Worm (Caenorhabditis elegans) whole organism, late embryonic: ENCODE measurements around the gene mrpl-21.

ENCODE experiments used
- C08G9.2 ChIP-seq: sonication (generic microtip); optimal IDR thresholded peaks from 2 replicates; lab custom pipeline; 2016; ENCODE audit warnings: mild to moderate bottlenecking, missing genetic modification characterization, moderate library complexity, missing compliant biosample characterization
- F13H6.1 ChIP-seq: sonication (generic microtip); optimal IDR thresholded peaks from 2 replicates; lab custom pipeline; 2016; ENCODE audit warnings: missing genetic modification characterization, missing compliant biosample characterization
- T23F11.4 ChIP-seq: fragments of 200-800 bp; sonication (Bioruptor generic); optimal IDR thresholded peaks from 2 replicates; lab custom pipeline; 2018; ENCODE audit warnings: mild to moderate bottlenecking, missing genetic modification characterization, missing compliant biosample characterization
- Y22D7AL.16 ChIP-seq: sonication (generic microtip); optimal IDR thresholded peaks from 2 replicates; lab custom pipeline; 2016; ENCODE audit warnings: missing genetic modification characterization, missing compliant biosample characterization
- ama-1 ChIP-seq: fragments of 150-350 bp; optimal IDR thresholded peaks from 2 replicates; lab custom pipeline; 2014
- ceh-14 ChIP-seq: sonication (generic microtip); optimal IDR thresholded peaks from 2 replicates; lab custom pipeline; 2016; ENCODE audit warnings: missing genotype, missing genetic modification characterization, missing compliant biosample characterization
- ceh-18 ChIP-seq: sonication (generic microtip); optimal IDR thresholded peaks from 2 replicates; lab custom pipeline; 2016; ENCODE audit warnings: missing genetic modification characterization, missing compliant biosample characterization
- ceh-2 ChIP-seq: sonication (generic microtip); optimal IDR thresholded peaks from 2 replicates; lab custom pipeline; 2016; ENCODE audit warnings: missing genotype, missing genetic modification characterization, missing compliant biosample characterization
- ceh-30 ChIP-seq: fragments of 150-350 bp; optimal IDR thresholded peaks from 2 replicates; lab custom pipeline; 2014; ENCODE audit warnings: missing biosample characterization, missing genetic modification characterization
- ceh-34 ChIP-seq: sonication (generic microtip); optimal IDR thresholded peaks from 2 replicates; lab custom pipeline; 2016; ENCODE audit warnings: mild to moderate bottlenecking, missing genetic modification characterization, missing compliant biosample characterization
- ceh-48 ChIP-seq: sonication (generic microtip); optimal IDR thresholded peaks from 2 replicates; lab custom pipeline; 2016; ENCODE audit warnings: missing genetic modification characterization, inconsistent platforms, missing compliant biosample characterization
- ceh-9 ChIP-seq: sonication (generic microtip); optimal IDR thresholded peaks from 2 replicates; lab custom pipeline; 2016; ENCODE audit warnings: mild to moderate bottlenecking, missing genetic modification characterization, inconsistent platforms, missing compliant biosample characterization
- che-1 ChIP-seq: sonication (generic microtip); optimal IDR thresholded peaks from 2 replicates; lab custom pipeline; 2016; ENCODE audit warnings: mild to moderate bottlenecking, missing genetic modification characterization, missing compliant biosample characterization
- dmd-4 ChIP-seq: sonication (generic microtip); optimal IDR thresholded peaks from 2 replicates; lab custom pipeline; 2016; ENCODE audit warnings: borderline replicate concordance, missing genetic modification characterization, missing compliant biosample characterization
- elt-2 ChIP-seq: sonication (generic microtip); optimal IDR thresholded peaks from 2 replicates; lab custom pipeline; 2016; ENCODE audit warnings: missing genetic modification reagents, missing genetic modification characterization, missing compliant biosample characterization
- elt-4 ChIP-seq: sonication (generic microtip); optimal IDR thresholded peaks from 2 replicates; lab custom pipeline; 2016; ENCODE audit warnings: missing genetic modification characterization, missing compliant biosample characterization
- eyg-1 ChIP-seq: sonication (generic microtip); optimal IDR thresholded peaks from 2 replicates; lab custom pipeline; 2016; ENCODE audit warnings: missing genotype, missing genetic modification characterization, missing compliant biosample characterization
- gmeb-2 ChIP-seq: sonication (generic microtip); optimal IDR thresholded peaks from 2 replicates; lab custom pipeline; 2016; ENCODE audit warnings: missing genetic modification characterization, inconsistent platforms, missing compliant biosample characterization
- hlh-15 ChIP-seq: sonication (generic microtip); optimal IDR thresholded peaks from 2 replicates; lab custom pipeline; 2016; ENCODE audit warnings: missing genetic modification characterization, missing compliant biosample characterization
- hlh-6 ChIP-seq: sonication (generic microtip); optimal IDR thresholded peaks from 2 replicates; lab custom pipeline; 2016; ENCODE audit warnings: missing genotype, missing genetic modification characterization, missing compliant biosample characterization
- hlh-8 ChIP-seq: sonication (generic microtip); optimal IDR thresholded peaks from 2 replicates; lab custom pipeline; 2016; ENCODE audit warnings: missing genotype, missing genetic modification characterization, missing compliant biosample characterization
- nfya-1 ChIP-seq: sonication (generic microtip); optimal IDR thresholded peaks from 2 replicates; lab custom pipeline; 2017; ENCODE audit warnings: missing genetic modification characterization, mild to moderate bottlenecking, missing compliant biosample characterization, antibody characterized with exemption, moderate library complexity
- nhr-11 ChIP-seq: fragments of 150-350 bp; optimal IDR thresholded peaks from 2 replicates; lab custom pipeline; 2014; ENCODE audit warnings: missing biosample characterization, missing genetic modification characterization
- nhr-232 ChIP-seq: sonication (generic microtip); optimal IDR thresholded peaks from 2 replicates; lab custom pipeline; 2016; ENCODE audit warnings: missing genetic modification characterization, missing compliant biosample characterization
- odd-2 ChIP-seq: sonication (generic microtip); optimal IDR thresholded peaks from 2 replicates; lab custom pipeline; 2017; ENCODE audit warnings: antibody characterized with exemption, mild to moderate bottlenecking, missing genetic modification characterization, missing compliant biosample characterization
- pat-9 ChIP-seq: fragments of 200-800 bp; sonication (Bioruptor generic); optimal IDR thresholded peaks from 2 replicates; lab custom pipeline; 2018; ENCODE audit warnings: mild to moderate bottlenecking, missing genetic modification characterization, moderate library complexity, missing compliant biosample characterization
- pha-4 ChIP-seq: fragments of 150-350 bp; optimal IDR thresholded peaks from 2 replicates; lab custom pipeline; 2018; ENCODE audit warnings: missing biosample characterization, missing genetic modification reagents, missing genetic modification characterization
- pros-1 ChIP-seq: fragments of 150-350 bp; optimal IDR thresholded peaks from 2 replicates; lab custom pipeline; 2014; ENCODE audit warnings: missing biosample characterization, missing genetic modification reagents, missing genetic modification characterization
- sox-2 ChIP-seq: fragments of 200-800 bp; sonication (Bioruptor generic); IDR thresholded peaks from 2 replicates; pipeline ENCODE4 v1.3.6; 2022; ENCODE audit warnings: missing genetic modification reagents, missing genetic modification characterization, missing compliant biosample characterization
- syd-9 ChIP-seq: sonication (generic microtip); optimal IDR thresholded peaks from 2 replicates; lab custom pipeline; 2016; ENCODE audit warnings: mild to moderate bottlenecking, missing genetic modification characterization, moderate library complexity, missing compliant biosample characterization
- unc-3 ChIP-seq, 2 experiments: fragments of 200-800 bp in 1 of 2; sonication (Bioruptor generic) in 1 of 2; sonication (generic microtip) in 1 of 2; conservative IDR thresholded peaks in 1 of 2; optimal IDR thresholded peaks in 1 of 2; 2 replicates each; pipeline versions ENCODE4 v1.3.6 to Lab custom; 2016 to 2022; ENCODE audit warnings: missing compliant biosample characterization in 2 of 2, missing genetic modification characterization in 2 of 2, missing genetic modification reagents in 1 of 2
- unc-42 ChIP-seq: sonication (generic microtip); optimal IDR thresholded peaks from 2 replicates; lab custom pipeline; 2016; ENCODE audit warnings: missing genotype, missing genetic modification characterization, missing compliant biosample characterization
- unc-86 ChIP-seq: sonication (generic microtip); optimal IDR thresholded peaks from 2 replicates; lab custom pipeline; 2016; ENCODE audit warnings: missing genetic modification characterization, missing compliant biosample characterization

mrpl-21 gene

ce11 chrIII:4280215-4281173, 37.1 kb upstream of the mrpl-21 start, which contains the start of gene sup-26 (continued):
- TF ChIP-seq ceh-18 (tag; lab: Kevin White, UChicago) (peak; percentile 33), ceh-2 (peak; percentile 28), sox-2 (GFP tag; lab: Robert Waterston, UW) (no peak), hlh-6 (tag; lab: Kevin White, UChicago) (peak; percentile 40), syd-9 (tag; lab: Kevin White, UChicago) (peak; percentile 6), nfya-1 (tag; lab: Kevin White, UChicago) (peak; percentile 19), dmd-4 (tag; lab: Kevin White, UChicago) (no peak), F13H6.1 (no peak), ama-1 (lab: Kevin White, UChicago) (no peak), ceh-34 (tag; lab: Kevin White, UChicago) (peak; percentile 73), ceh-48 (no peak), nhr-11 (tag; lab: Kevin White, UChicago) (no peak), T23F11.4 (GFP tag; lab: Kevin White, UChicago) (no peak), eyg-1 (tag; lab: Kevin White, UChicago) (peak; percentile 52), hlh-15 (tag; lab: Kevin White, UChicago) (no peak), ceh-14 (tag; lab: Kevin White, UChicago) (no peak), Y22D7AL.16 (no peak), C08G9.2 (no peak), elt-4 (tag; lab: Kevin White, UChicago) (peak; percentile 85)

- TF ChIP-seq C08G9.2 = no peak
- no peak for TF ChIP-seq unc-42
- no peak for TF ChIP-seq nfya-1 (tag; lab: Kevin White, UChicago)
- no peak for TF ChIP-seq pat-9 (tag; lab: Kevin White, UChicago)
- no peak for TF ChIP-seq sox-2 (GFP tag; lab: Robert Waterston, UW)
- no peak for TF ChIP-seq ceh-48
- no peak for TF ChIP-seq pros-1 (tag; lab: Kevin White, UChicago)
- TF ChIP-seq ceh-9 (tag; lab: Kevin White, UChicago) = no peak
- TF ChIP-seq T23F11.4 (GFP tag; lab: Kevin White, UChicago) = no peak
- no peak for TF ChIP-seq hlh-15 (tag; lab: Kevin White, UChicago)
- TF ChIP-seq nhr-232 = no peak
- TF ChIP-seq unc-86 (tag; lab: Kevin White, UChicago) = no peak
- no peak for TF ChIP-seq ceh-30 (tag; lab: Kevin White, UChicago)
- TF ChIP-seq elt-2 = no peak
These were observed 34.8 kb upstream of the mrpl-21 start for ce11 chrIII:4278203-4278602.

DNA sequence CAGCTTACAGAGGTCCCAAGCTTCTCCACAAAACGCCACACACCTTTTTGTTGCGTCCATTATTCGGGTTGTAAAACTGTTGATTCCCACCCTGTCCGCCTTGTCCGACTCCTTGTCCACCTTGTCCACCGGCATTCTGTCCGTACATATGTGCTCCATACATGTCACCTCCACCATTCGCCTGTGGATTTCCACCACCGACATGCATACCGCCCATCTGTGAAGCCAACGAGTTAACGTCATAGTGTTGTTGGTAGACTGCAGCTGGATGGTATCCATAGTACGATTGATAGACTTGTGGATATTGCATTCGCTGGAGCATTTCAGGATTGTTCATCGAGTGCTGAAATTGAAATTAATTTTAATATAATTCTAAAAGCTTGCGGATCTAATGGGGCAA, 34.4 kb upstream of the mrpl-21 start:
- TF ChIP-seq odd-2 (tag; lab: Kevin White, UChicago) (no peak), ama-1 (lab: Kevin White, UChicago) (no peak), che-1 (tag; lab: Kevin White, UChicago) (no peak), dmd-4 (tag; lab: Kevin White, UChicago) (no peak), unc-3 (GFP tag; conservative IDR thresholded peaks at IDR 0.05; lab: Robert Waterston, UW) (no peak), unc-3 (tag; optimal IDR thresholded peaks at IDR 0.05; lab: Kevin White, UChicago) (no peak), pha-4 (tag; lab: Kevin White, UChicago) (no peak), gmeb-2 (tag; lab: Kevin White, UChicago) (no peak), ceh-9 (tag; lab: Kevin White, UChicago) (no peak)

DNA sequence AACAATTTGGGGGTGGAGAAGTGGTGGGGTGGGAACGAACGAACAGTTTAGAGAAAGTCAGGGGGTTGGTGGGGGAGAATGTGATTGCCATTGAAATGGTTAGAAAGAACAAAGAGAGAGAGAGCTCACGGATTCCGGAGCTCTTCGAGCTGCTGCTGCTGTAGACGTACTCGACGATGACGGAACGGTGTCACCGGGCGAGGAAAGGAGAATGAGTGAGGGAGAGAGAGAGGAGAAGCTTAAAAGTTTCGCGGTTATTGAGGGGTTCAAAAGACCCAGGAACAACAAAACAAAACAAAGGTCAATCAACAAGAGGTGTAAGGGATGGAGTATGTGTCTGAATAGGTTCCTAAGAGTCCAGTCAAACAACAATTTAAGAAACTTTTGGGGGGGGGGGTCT, 32.9 kb upstream of the mrpl-21 start:
- TF ChIP-seq ama-1 (lab: Kevin White, UChicago) (peak; percentile 74), hlh-8 (tag; lab: Kevin White, UChicago) (no peak)
- TF ChIP-seq, all 69 proteins: peak for 1
